Worm (Caenorhabditis elegans) whole organism, late embryonic: ENCODE data around the gene nasp-2.

Experiments
- ama-1 ChIP-seq: fragments of 150-350 bp; optimal IDR thresholded peaks from 2 replicates; lab custom pipeline; 2014
- pqm-1 ChIP-seq: sonication (generic microtip); optimal IDR thresholded peaks from 2 replicates; lab custom pipeline; 2016; ENCODE audit warnings: missing genetic modification characterization, missing compliant biosample characterization

ce11 chrV:13304663-13305188 lies 7.3 kb downstream of the nasp-2 start, which contains the start of gene C26E1.2:
- no peak for TF ChIP-seq pqm-1 (tag; lab: Kevin White, UChicago)
- no peak for TF ChIP-seq ama-1 (lab: Kevin White, UChicago)
